Worm (Caenorhabditis elegans) whole organism, mixed stage, embryonic: ENCODE data around the gene orc-1.

Source experiments
- ceh-43 ChIP-seq: fragments of 200-800 bp; sonication (Bioruptor generic); optimal IDR thresholded peaks from 2 replicates; lab custom pipeline; 2018; ENCODE audit warnings: mild to moderate bottlenecking, missing genetic modification characterization, moderate library complexity, missing compliant biosample characterization
- ceh-83 ChIP-seq: fragments of 200-800 bp; sonication (Bioruptor generic); optimal IDR thresholded peaks from 2 replicates; lab custom pipeline; 2018; ENCODE audit warnings: mild to moderate bottlenecking, missing genetic modification characterization, missing compliant biosample characterization
- ces-1 ChIP-seq: fragments of 150-350 bp; optimal IDR thresholded peaks from 2 replicates; lab custom pipeline; 2014; ENCODE audit warnings: missing biosample characterization, missing genetic modification reagents, missing genetic modification characterization
- drap-1 ChIP-seq: fragments of 200-800 bp; sonication (Bioruptor generic); optimal IDR thresholded peaks from 3 replicates; lab custom pipeline; 2018; ENCODE audit warnings: mild to moderate bottlenecking, missing genetic modification characterization, missing compliant biosample characterization
- lsy-2 ChIP-seq: fragments of 150-350 bp; optimal IDR thresholded peaks from 2 replicates; lab custom pipeline; 2014; ENCODE audit warnings: missing biosample characterization, missing genetic modification characterization
- nhr-2 ChIP-seq: fragments of 150-350 bp; optimal IDR thresholded peaks from 2 replicates; lab custom pipeline; 2014; ENCODE audit warnings: missing biosample characterization, missing genetic modification characterization
- snpc-4 ChIP-seq: fragments of 150-350 bp; optimal IDR thresholded peaks from 2 replicates; lab custom pipeline; 2014; ENCODE audit warnings: missing biosample characterization, missing genetic modification characterization
- sptf-1 ChIP-seq: sonication (generic microtip); optimal IDR thresholded peaks from 2 replicates; lab custom pipeline; 2017; ENCODE audit warnings: mild to moderate bottlenecking, missing genetic modification characterization, moderate library complexity, missing compliant biosample characterization
- unc-62 ChIP-seq: fragments of 150-350 bp; optimal IDR thresholded peaks from 2 replicates; lab custom pipeline; 2014; ENCODE audit warnings: missing biosample characterization, missing genetic modification reagents, missing genetic modification characterization

DNA sequence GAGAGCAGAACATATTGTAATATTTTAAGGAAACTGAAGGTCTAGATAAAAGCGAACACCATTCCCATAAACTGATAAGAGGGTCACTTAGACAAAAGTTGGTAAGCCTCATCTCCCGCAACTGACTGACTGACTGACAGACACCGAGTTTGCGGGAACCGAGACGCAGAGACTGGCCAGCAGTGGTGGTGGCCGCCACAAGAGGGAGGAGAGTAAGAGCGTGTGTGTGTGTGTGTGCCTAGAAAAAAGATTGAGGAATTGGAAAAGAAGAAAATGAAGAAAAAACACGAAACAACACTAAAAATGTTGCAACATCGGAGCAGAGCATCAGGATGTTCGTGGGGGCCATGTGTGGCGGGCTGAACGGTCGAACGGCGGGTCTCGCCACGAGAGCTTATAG is 8.4 kb upstream of the orc-1 start:
- TF ChIP-seq drap-1 (GFP tag; lab: Kevin White, UChicago): no peak
- TF ChIP-seq sptf-1 (tag; lab: Kevin White, UChicago): no peak
- TF ChIP-seq lsy-2: no peak
- TF ChIP-seq nhr-2 (tag; lab: Kevin White, UChicago): no peak
- no peak for TF ChIP-seq ces-1 (GFP tag; lab: Kevin White, UChicago)
- no peak for TF ChIP-seq unc-62 (GFP tag; lab: Kevin White, UChicago)
- TF ChIP-seq snpc-4 (tag; lab: Kevin White, UChicago): no peak
- no peak for TF ChIP-seq ceh-43 (GFP tag; lab: Kevin White, UChicago)
- TF ChIP-seq ceh-83 (GFP tag; lab: Kevin White, UChicago): no peak
